Fruit fly (Drosophila melanogaster) whole organism, embryonic: ENCODE results near the gene Taf8.

Source experiments
- Ada2b ChIP-seq: fragments of 200-800 bp; sonication (Bioruptor generic); IDR thresholded peaks from 2 replicates; pipeline ENCODE4 v1.3.6; 2022; ENCODE audit warnings: missing biosample characterization, missing genetic modification characterization
- BtbVII ChIP-seq: fragments of 200-800 bp; sonication (Bioruptor generic); optimal IDR thresholded peaks from 3 replicates; lab custom pipeline; 2017; ENCODE audit warnings: missing biosample characterization, mild to moderate bottlenecking, missing genetic modification characterization
- Bteb2 ChIP-seq: fragments of 200-800 bp; sonication (Bioruptor generic); optimal IDR thresholded peaks from 2 replicates; lab custom pipeline; 2016; ENCODE audit warnings: missing biosample characterization, missing genetic modification characterization
- CG10979 ChIP-seq: fragments of 200-800 bp; sonication (Bioruptor generic); optimal IDR thresholded peaks from 2 replicates; lab custom pipeline; 2018; ENCODE audit warnings: missing biosample characterization, mild to moderate bottlenecking, missing genetic modification characterization, moderate library complexity
- CG12104 ChIP-seq: fragments of 200-800 bp; sonication (Bioruptor generic); optimal IDR thresholded peaks from 3 replicates; lab custom pipeline; 2016; ENCODE audit warnings: missing biosample characterization, missing genetic modification characterization
- CG12155 ChIP-seq: fragments of 200-800 bp; sonication (Bioruptor generic); optimal IDR thresholded peaks from 3 replicates; lab custom pipeline; 2016; ENCODE audit warnings: missing biosample characterization, missing genetic modification characterization
- CG13624 ChIP-seq: fragments of 200-800 bp; sonication (Bioruptor generic); optimal IDR thresholded peaks from 2 replicates; lab custom pipeline; 2016; ENCODE audit warnings: missing biosample characterization, missing genetic modification characterization
- CG14014 ChIP-seq: fragments of 200-800 bp; sonication (Bioruptor generic); IDR thresholded peaks from 2 replicates; pipeline ENCODE4 v1.3.6; 2022; ENCODE audit warnings: missing biosample characterization, missing genetic modification characterization
- CG14965 ChIP-seq: fragments of 200-800 bp; sonication (Bioruptor generic); optimal IDR thresholded peaks from 2 replicates; lab custom pipeline; 2016; ENCODE audit warnings: missing biosample characterization, missing genetic modification characterization, borderline replicate concordance
- CG15269 ChIP-seq: fragments of 200-800 bp; sonication (Bioruptor generic); optimal IDR thresholded peaks from 2 replicates; lab custom pipeline; 2018; ENCODE audit warnings: missing biosample characterization, mild to moderate bottlenecking, missing genetic modification characterization, moderate library complexity
- CG15696 ChIP-seq: fragments of 200-800 bp; sonication (Bioruptor generic); optimal IDR thresholded peaks from 2 replicates; lab custom pipeline; 2019; ENCODE audit warnings: missing biosample characterization, mild to moderate bottlenecking, missing genetic modification characterization, moderate library complexity
- CG1647 ChIP-seq: fragments of 200-800 bp; sonication (Bioruptor generic); optimal IDR thresholded peaks from 3 replicates; lab custom pipeline; 2016; ENCODE audit warnings: missing biosample characterization, missing genetic modification characterization
- CG17328 ChIP-seq: fragments of 200-800 bp; sonication (Bioruptor generic); IDR thresholded peaks from 2 replicates; pipeline ENCODE4 v1.3.6; 2022; ENCODE audit warnings: missing biosample characterization, missing genetic modification characterization
- CG17912 ChIP-seq: fragments of 200-800 bp; sonication (Bioruptor generic); optimal IDR thresholded peaks from 2 replicates; lab custom pipeline; 2018; ENCODE audit warnings: missing biosample characterization, mild to moderate bottlenecking, missing genetic modification characterization
- CG2889 ChIP-seq: fragments of 200-800 bp; sonication (Bioruptor generic); IDR thresholded peaks from 3 replicates; pipeline ENCODE4 v1.3.6; 2022; ENCODE audit warnings: missing biosample characterization, missing genetic modification characterization
- CG31224 ChIP-seq: fragments of 200-800 bp; sonication (Bioruptor generic); IDR thresholded peaks from 2 replicates; pipeline ENCODE4 v1.3.6; 2022; ENCODE audit warnings: missing biosample characterization, missing genetic modification characterization
- CG3163 ChIP-seq: fragments of 200-800 bp; sonication (Bioruptor generic); optimal IDR thresholded peaks from 3 replicates; lab custom pipeline; 2016; ENCODE audit warnings: missing biosample characterization, missing genetic modification characterization
- CG33557 ChIP-seq: fragments of 200-800 bp; sonication (Bioruptor generic); optimal IDR thresholded peaks from 2 replicates; lab custom pipeline; 2019; ENCODE audit warnings: missing biosample characterization, mild to moderate bottlenecking, missing genetic modification characterization, moderate library complexity
- CG42726 ChIP-seq: fragments of 200-800 bp; sonication (Bioruptor generic); IDR thresholded peaks from 2 replicates; pipeline ENCODE4 v1.3.6; 2022; ENCODE audit warnings: missing biosample characterization, missing genetic modification characterization; ENCODE audit not compliant: partially characterized antibody
- CG4328 ChIP-seq: fragments of 200-800 bp; sonication (Bioruptor generic); optimal IDR thresholded peaks from 3 replicates; lab custom pipeline; 2017; ENCODE audit warnings: missing biosample characterization, missing genetic modification reagents, missing genetic modification characterization
- CG7271 ChIP-seq: fragments of 200-800 bp; sonication (Bioruptor generic); optimal IDR thresholded peaks from 2 replicates; lab custom pipeline; 2018; ENCODE audit warnings: missing biosample characterization, mild to moderate bottlenecking, missing genetic modification characterization, moderate library complexity
- CG7372 ChIP-seq: fragments of 200-800 bp; sonication (Bioruptor generic); IDR thresholded peaks from 2 replicates; pipeline ENCODE4 v1.3.6; 2022; ENCODE audit warnings: missing biosample characterization, missing genetic modification characterization
- CG8290 ChIP-seq, 3 experiments: fragments of 200-800 bp; sonication (Bioruptor generic); optimal IDR thresholded peaks; 2 replicates each; lab custom pipeline; 2016 to 2019; ENCODE audit warnings: missing biosample characterization in 3 of 3, missing genetic modification characterization in 3 of 3, mild to moderate bottlenecking in 2 of 3, moderate library complexity in 1 of 3
- CG9797 ChIP-seq: fragments of 200-800 bp; sonication (Bioruptor generic); optimal IDR thresholded peaks from 3 replicates; lab custom pipeline; 2018; ENCODE audit warnings: missing biosample characterization, mild to moderate bottlenecking, missing genetic modification characterization
- Dad ChIP-seq: fragments of 200-800 bp; sonication (Bioruptor generic); optimal IDR thresholded peaks from 3 replicates; lab custom pipeline; 2016; ENCODE audit warnings: missing biosample characterization, missing genetic modification characterization
- Dip2 ChIP-seq: fragments of 200-800 bp; sonication (Bioruptor generic); IDR thresholded peaks from 2 replicates; pipeline ENCODE4 v1.3.6; 2022; ENCODE audit warnings: missing biosample characterization, missing genetic modification characterization
- Elba2 ChIP-seq: fragments of 200-800 bp; sonication (Bioruptor generic); optimal IDR thresholded peaks from 3 replicates; lab custom pipeline; 2016; ENCODE audit warnings: missing biosample characterization, missing genetic modification characterization
- Fer1 ChIP-seq: fragments of 200-800 bp; sonication (Bioruptor generic); optimal IDR thresholded peaks from 2 replicates; lab custom pipeline; 2017; ENCODE audit warnings: missing biosample characterization, mild to moderate bottlenecking, missing genetic modification characterization
- Hsf ChIP-seq: fragments of 200-800 bp; sonication (Bioruptor generic); optimal IDR thresholded peaks from 3 replicates; lab custom pipeline; 2016; ENCODE audit warnings: missing biosample characterization, missing genetic modification characterization
- Med ChIP-seq: fragments of 200-800 bp; sonication (Bioruptor generic); peaks from one replicate; lab custom pipeline; 2016; ENCODE audit warnings: missing biosample characterization, missing genetic modification characterization, mild to moderate bottlenecking, inconsistent platforms, moderate library complexity
- Myb ChIP-seq: fragments of 200-800 bp; sonication (Bioruptor generic); optimal IDR thresholded peaks from 2 replicates; lab custom pipeline; 2016; ENCODE audit warnings: missing biosample characterization, missing genetic modification characterization
- NC2β ChIP-seq: fragments of 200-800 bp; sonication (Bioruptor generic); optimal IDR thresholded peaks from 2 replicates; lab custom pipeline; 2016; ENCODE audit warnings: missing biosample characterization, missing genetic modification characterization
- Opbp ChIP-seq: fragments of 200-800 bp; sonication (Bioruptor generic); IDR thresholded peaks from 3 replicates; pipeline ENCODE4 v1.3.6; 2022; ENCODE audit warnings: missing biosample characterization, missing genetic modification characterization; ENCODE audit not compliant: partially characterized antibody
- Pdp1 ChIP-seq, 2 experiments: fragments of 200-800 bp; sonication (Bioruptor generic); optimal IDR thresholded peaks; 3 replicates each; lab custom pipeline; 2016; ENCODE audit warnings: missing biosample characterization in 2 of 2, missing genetic modification characterization in 2 of 2, mild to moderate bottlenecking in 1 of 2, moderate library complexity in 1 of 2
- Ssrp ChIP-seq: fragments of 200-800 bp; sonication (Bioruptor generic); optimal IDR thresholded peaks from 2 replicates; lab custom pipeline; 2018; ENCODE audit warnings: missing biosample characterization, mild to moderate bottlenecking, missing genetic modification characterization, moderate library complexity
- abd-A ChIP-seq: fragments of 200-800 bp; sonication (Bioruptor generic); optimal IDR thresholded peaks from 3 replicates; lab custom pipeline; 2019; ENCODE audit warnings: missing biosample characterization, mild to moderate bottlenecking, missing genetic modification characterization, moderate library complexity
- aop ChIP-seq: fragments of 200-800 bp; sonication (Bioruptor generic); IDR thresholded peaks from 2 replicates; pipeline ENCODE4 v1.3.6; 2022; ENCODE audit warnings: missing biosample characterization, missing genetic modification characterization
- ase ChIP-seq: fragments of 200-800 bp; sonication (Bioruptor generic); IDR thresholded peaks from 3 replicates; pipeline ENCODE4 v1.3.6; 2022; ENCODE audit warnings: missing biosample characterization, missing genetic modification characterization
- bbx ChIP-seq: fragments of 200-800 bp; sonication (Bioruptor generic); IDR thresholded peaks from 2 replicates; pipeline ENCODE4 v1.3.6; 2022; ENCODE audit warnings: missing biosample characterization, missing genetic modification characterization; ENCODE audit not compliant: partially characterized antibody
- bcd ChIP-seq: fragments of 200-800 bp; sonication (Bioruptor generic); optimal IDR thresholded peaks from 2 replicates; lab custom pipeline; 2017; ENCODE audit warnings: missing biosample characterization, mild to moderate bottlenecking, missing genetic modification characterization
- bsh ChIP-seq, 2 experiments: fragments of 200-800 bp; sonication (Bioruptor generic); optimal IDR thresholded peaks; 2 replicates each; lab custom pipeline; 2017 to 2018; ENCODE audit warnings: mild to moderate bottlenecking in 2 of 2, missing biosample characterization in 2 of 2, missing genetic modification characterization in 2 of 2, moderate library complexity in 1 of 2
- crol ChIP-seq: fragments of 200-800 bp; sonication (Bioruptor generic); IDR thresholded peaks from 2 replicates; pipeline ENCODE4 v1.3.6; 2022; ENCODE audit warnings: missing biosample characterization, missing genetic modification characterization
- disco-r ChIP-seq: fragments of 200-800 bp; sonication (Bioruptor generic); optimal IDR thresholded peaks from 2 replicates; lab custom pipeline; 2016; ENCODE audit warnings: missing biosample characterization, missing genetic modification characterization
- ewg ChIP-seq: fragments of 200-800 bp; sonication (Bioruptor generic); optimal IDR thresholded peaks from 3 replicates; lab custom pipeline; 2017; ENCODE audit warnings: mild to moderate bottlenecking, missing biosample characterization, missing genetic modification reagents, missing genetic modification characterization
- hth ChIP-seq: fragments of >200 bp; optimal IDR thresholded peaks from 2 replicates; lab custom pipeline; 2017; ENCODE audit warnings: inconsistent platforms
- nom ChIP-seq: fragments of 200-800 bp; sonication (Bioruptor generic); optimal IDR thresholded peaks from 2 replicates; lab custom pipeline; 2017; ENCODE audit warnings: missing biosample characterization, missing genetic modification characterization, mild to moderate bottlenecking, moderate library complexity, missing genetic modification reagents
- org-1 ChIP-seq: fragments of 200-800 bp; sonication (Bioruptor generic); optimal IDR thresholded peaks from 2 replicates; lab custom pipeline; 2017; ENCODE audit warnings: missing biosample characterization, missing genetic modification characterization
- slp2 ChIP-seq: fragments of 200-800 bp; sonication (Bioruptor generic); optimal IDR thresholded peaks from 2 replicates; lab custom pipeline; 2016; ENCODE audit warnings: missing biosample characterization, missing genetic modification characterization
- sr ChIP-seq: fragments of 200-800 bp; sonication (Bioruptor generic); IDR thresholded peaks from 3 replicates; pipeline ENCODE4 v1.3.6; 2022; ENCODE audit warnings: missing biosample characterization, missing genetic modification characterization
- stwl ChIP-seq: fragments of 200-800 bp; sonication (Bioruptor generic); optimal IDR thresholded peaks from 3 replicates; lab custom pipeline; 2018; ENCODE audit warnings: missing biosample characterization, mild to moderate bottlenecking, missing genetic modification characterization, moderate library complexity

The Taf8 gene

dm6 chrX:18092810-18093222 is 9.0 kb upstream of the Taf8 start, which contains the start of gene RhoGAP16F (continued):
- TF ChIP-seq Med (GFP tag; lab: Kevin White, UChicago) (peak; percentile 96), CG12155 (GFP tag; lab: Kevin White, UChicago) (peak; percentile 88), CG42726 (GFP tag; lab: Robert Waterston, UW) (no peak), Pdp1 (GFP tag; optimal IDR thresholded peaks at IDR 0.05; lab: Kevin White, UChicago) (peak; percentile 84 to 95), bcd (GFP tag; lab: Kevin White, UChicago) (peak; percentile 84), hth (lab: Kevin White, UChicago) (no peak), CG33557 (peak; percentile 75), CG31224 (peak; percentile 80), Opbp (GFP tag; lab: Robert Waterston, UW) (no peak), sr (GFP tag; lab: Robert Waterston, UW) (0 out of 3 replicates have a peak, but pooled peaks have one; percentile 9), CG7372 (GFP tag; lab: Robert Waterston, UW) (peak; percentile 74), crol (GFP tag; lab: Robert Waterston, UW) (peak; percentile 29; the same call in 1 of the 2 replicates), Hsf (GFP tag; lab: Kevin White, UChicago) (peak; percentile 90), Fer1 (GFP tag; lab: Kevin White, UChicago) (peak; percentile 79), CG14965 (no peak), CG1647 (GFP tag; lab: Kevin White, UChicago) (peak; percentile 68), CG8290 (GFP tag; optimal IDR thresholded peaks at IDR 0.05; lab: Kevin White, UChicago) (peak; percentile 79), CG8290 (tag; optimal IDR thresholded peaks at IDR 0.05; lab: Kevin White, UChicago) (peak; percentile 49 to 69), ase (GFP tag; lab: Robert Waterston, UW) (peak; percentile 49; the same call in 2 of the 3 replicates), CG2889 (GFP tag; lab: Robert Waterston, UW) (peak; percentile 60; the same call in 1 of the 3 replicates), CG9797 (no peak), Ada2b (GFP tag; lab: Robert Waterston, UW) (peak; percentile 70), CG12104 (GFP tag; lab: Kevin White, UChicago) (peak; percentile 67), Bteb2 (peak; percentile 71), Dad (peak; percentile 74), NC2β (GFP tag; lab: Kevin White, UChicago) (peak; percentile 63), Elba2 (GFP tag; lab: Kevin White, UChicago) (peak; percentile 52), CG3163 (GFP tag; lab: Kevin White, UChicago) (peak; percentile 52), CG15696 (tag; lab: Kevin White, UChicago) (peak; percentile 78), ewg (peak; percentile 71), CG15269 (tag; lab: Kevin White, UChicago) (peak; percentile 85), bsh (GFP tag; optimal IDR thresholded peaks at IDR 0.05; lab: Kevin White, UChicago) (peak in 1 of 2 experiments; percentile 87), BtbVII (GFP tag; lab: Kevin White, UChicago) (peak; percentile 71), CG13624 (GFP tag; lab: Kevin White, UChicago) (peak; percentile 76), CG17328 (GFP tag; lab: Robert Waterston, UW) (peak; percentile 78), org-1 (peak; percentile 56), CG17912 (peak; percentile 55), Ssrp (tag; lab: Kevin White, UChicago) (peak; percentile 82), Myb (peak; percentile 79), CG7271 (peak; percentile 71), aop (GFP tag; lab: Robert Waterston, UW) (no peak), CG10979 (tag; lab: Kevin White, UChicago) (peak; percentile 83), disco-r (GFP tag; lab: Kevin White, UChicago) (peak; percentile 58), slp2 (GFP tag; lab: Kevin White, UChicago) (peak; percentile 63), CG14014 (GFP tag; lab: Robert Waterston, UW) (peak; percentile 81), CG4328 (GFP tag; lab: Kevin White, UChicago) (peak; percentile 69), bbx (GFP tag; lab: Robert Waterston, UW) (no peak), Dip2 (GFP tag; lab: Robert Waterston, UW) (no peak), nom (GFP tag; lab: Kevin White, UChicago) (peak; percentile 60), abd-A (tag; lab: Kevin White, UChicago) (no peak), stwl (tag; lab: Kevin White, UChicago) (peak; percentile 42)
